Fruit fly (Drosophila melanogaster) Kc167 (cell line): Measurements from ENCODE around the gene dpr2.

Source experiments
- Myc ChIP-seq: fragments of >200 bp; optimal IDR thresholded peaks from 2 replicates; lab custom pipeline; 2017; ENCODE audit warnings: missing external identifiers
- Sin3A ChIP-seq: fragments of >200 bp; optimal IDR thresholded peaks from 2 replicates; lab custom pipeline; 2018; ENCODE audit warnings: missing external identifiers
- h ChIP-seq: fragments of >200 bp; optimal IDR thresholded peaks from 3 replicates; lab custom pipeline; 2018; ENCODE audit warnings: missing external identifiers
- insv ChIP-seq: fragments of >200 bp; optimal IDR thresholded peaks from 3 replicates; lab custom pipeline; 2018; ENCODE audit warnings: missing external identifiers
- psq ChIP-seq: fragments of >200 bp; optimal IDR thresholded peaks from 2 replicates; lab custom pipeline; 2017; ENCODE audit warnings: missing external identifiers
- ttk ChIP-seq: sonication (Bioruptor generic); optimal IDR thresholded peaks from 2 replicates; lab custom pipeline; 2017; ENCODE audit warnings: missing external identifiers

Gene dpr2

dm6 chr2L:10975193-10975592, 11.2 kb upstream of the dpr2 start, which contains the start of gene abo:
Gene abo, minus strand, starts transcription at chr2L:10975293.
- TF ChIP-seq psq (lab: Kevin White, UChicago), result no peak
- TF ChIP-seq insv (lab: Kevin White, UChicago), result no peak
- no peak for TF ChIP-seq Myc (lab: Kevin White, UChicago)
- no peak for TF ChIP-seq h (lab: Kevin White, UChicago)
- no peak for TF ChIP-seq Sin3A (lab: Kevin White, UChicago)
- no peak for TF ChIP-seq ttk (lab: Kevin White, UChicago)

dm6 chr2L:10974638-10975037, 10.7 kb upstream of the dpr2 start:
- TF ChIP-seq ttk (lab: Kevin White, UChicago) (no peak), psq (lab: Kevin White, UChicago) (no peak), Sin3A (lab: Kevin White, UChicago) (no peak), h (lab: Kevin White, UChicago) (no peak)

DNA sequence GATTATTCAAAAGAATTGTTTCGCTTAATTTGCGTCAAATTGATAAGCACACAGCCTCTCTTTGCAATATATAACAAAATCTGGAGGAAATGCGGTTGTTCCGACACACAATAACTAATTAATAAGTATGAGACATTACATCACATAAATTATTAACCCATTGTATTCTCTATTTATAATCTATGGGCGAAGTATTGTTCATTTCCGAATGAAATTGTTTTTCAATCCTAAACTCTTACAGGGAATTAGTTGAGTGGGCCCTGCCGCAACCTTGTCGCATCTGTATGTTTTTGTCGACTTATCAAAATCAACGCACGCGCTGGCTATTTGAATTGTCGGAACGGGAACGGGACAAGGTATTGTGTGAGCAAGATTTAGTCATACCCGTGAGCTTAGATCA, 8.3 kb upstream of the dpr2 start, which contains the start of gene CG16743:
TSS of gene CG16743 (plus strand) at position 57 of the 400 bp plus-strand sequence.
- TF ChIP-seq Myc (lab: Kevin White, UChicago) (no peak), Sin3A (lab: Kevin White, UChicago) (no peak), insv (lab: Kevin White, UChicago) (no peak), ttk (lab: Kevin White, UChicago) (no peak), h (lab: Kevin White, UChicago) (no peak)

DNA sequence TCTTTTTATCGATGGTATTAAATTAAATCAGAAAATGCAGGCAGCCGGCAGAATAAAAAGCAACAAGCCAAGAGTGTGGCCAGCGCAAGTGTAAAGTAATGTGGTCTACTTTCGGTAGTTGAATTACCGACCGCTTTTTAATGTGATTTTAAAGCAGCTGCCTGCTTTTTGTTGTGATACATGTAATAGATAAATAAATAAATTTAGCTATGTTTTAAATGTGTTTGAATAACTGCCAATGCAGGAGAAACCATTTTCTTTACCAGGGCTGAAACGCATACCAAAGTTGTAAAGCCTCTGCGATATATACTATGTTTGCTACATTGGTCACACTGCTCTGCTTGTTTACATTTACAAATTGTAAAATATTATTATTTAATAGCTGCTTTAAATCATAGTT, 6.2 kb upstream of the dpr2 start, which contains the start of the genes Tmem214 and YL-1:
TSS of gene Tmem214 (minus strand) at position 142 of the 400 bp plus-strand sequence.
TSS of gene YL-1 (plus strand) at position 310 of the 400 bp plus-strand sequence.
- TF ChIP-seq insv (lab: Kevin White, UChicago), result no peak

- TF ChIP-seq h (lab: Kevin White, UChicago) (no peak), psq (lab: Kevin White, UChicago) (no peak), ttk (lab: Kevin White, UChicago) (no peak), Sin3A (lab: Kevin White, UChicago) (no peak), Myc (lab: Kevin White, UChicago) (no peak), insv (lab: Kevin White, UChicago) (no peak)
These were observed 4.0 kb upstream of the dpr2 start for dm6 chr2L:10968009-10968383.

dm6 chr2L:10967257-10968008, 3.5 kb upstream of the dpr2 start:
- TF ChIP-seq Sin3A (lab: Kevin White, UChicago), result no peak
- no peak for TF ChIP-seq Myc (lab: Kevin White, UChicago)
- TF ChIP-seq ttk (lab: Kevin White, UChicago), result no peak
- no peak for TF ChIP-seq h (lab: Kevin White, UChicago)
- no peak for TF ChIP-seq psq (lab: Kevin White, UChicago)
- TF ChIP-seq insv (lab: Kevin White, UChicago), result no peak

DNA sequence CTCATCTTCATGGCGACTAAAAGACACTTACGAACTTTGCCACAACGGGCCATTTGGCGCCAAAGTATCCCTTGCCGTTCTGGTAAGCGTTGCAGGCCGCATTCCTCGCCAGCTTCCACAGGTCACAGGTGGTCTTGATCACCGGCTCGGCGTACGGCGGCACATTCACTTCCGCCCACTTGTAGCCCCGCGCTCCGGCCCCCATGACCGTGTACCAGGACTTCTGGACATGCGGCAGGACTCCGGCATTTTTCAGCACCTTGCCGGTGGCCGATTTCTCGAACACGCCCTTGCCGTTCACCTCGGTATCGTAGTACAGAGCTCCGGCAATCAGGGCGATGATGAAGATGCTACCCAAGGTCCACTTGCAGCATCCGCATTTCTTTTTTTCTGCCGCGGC, 2.0 kb upstream of the dpr2 start:
- no peak for TF ChIP-seq h (lab: Kevin White, UChicago)
- no peak for TF ChIP-seq psq (lab: Kevin White, UChicago)
- TF ChIP-seq Sin3A (lab: Kevin White, UChicago), result no peak
- TF ChIP-seq insv (lab: Kevin White, UChicago), result no peak
- no peak for TF ChIP-seq Myc (lab: Kevin White, UChicago)
- TF ChIP-seq ttk (lab: Kevin White, UChicago), result no peak

dm6 chr2L:10964493-10964892, 540 bp upstream of the dpr2 start:
- no peak for TF ChIP-seq insv (lab: Kevin White, UChicago)
- no peak for TF ChIP-seq h (lab: Kevin White, UChicago)
- no peak for TF ChIP-seq Myc (lab: Kevin White, UChicago)
- TF ChIP-seq ttk (lab: Kevin White, UChicago), result no peak
- no peak for TF ChIP-seq psq (lab: Kevin White, UChicago)
- TF ChIP-seq Sin3A (lab: Kevin White, UChicago), result no peak

DNA sequence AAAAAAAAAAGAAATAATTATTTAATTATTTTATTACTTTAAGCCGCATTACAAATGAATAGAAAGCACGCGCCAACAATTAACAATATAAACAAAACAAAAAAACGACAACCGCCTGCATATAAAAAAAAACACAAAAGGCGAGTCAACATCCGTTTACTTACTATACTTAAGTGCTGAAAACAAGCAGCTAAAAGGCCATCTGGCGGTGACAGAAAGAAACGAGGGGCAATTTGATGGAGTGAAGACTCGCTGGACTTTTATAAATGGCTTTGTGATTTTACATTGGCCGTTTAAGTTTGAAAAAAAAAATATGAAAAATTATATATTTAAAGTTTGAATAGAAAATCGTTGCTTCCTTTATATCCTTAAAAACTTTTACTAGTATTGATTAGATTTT, 23.8 kb downstream of the dpr2 start:
- no peak for TF ChIP-seq ttk (lab: Kevin White, UChicago)
- TF ChIP-seq Myc (lab: Kevin White, UChicago), result no peak
- TF ChIP-seq psq (lab: Kevin White, UChicago), result no peak
- no peak for TF ChIP-seq h (lab: Kevin White, UChicago)
- TF ChIP-seq Sin3A (lab: Kevin White, UChicago), result no peak
- no peak for TF ChIP-seq insv (lab: Kevin White, UChicago)

DNA sequence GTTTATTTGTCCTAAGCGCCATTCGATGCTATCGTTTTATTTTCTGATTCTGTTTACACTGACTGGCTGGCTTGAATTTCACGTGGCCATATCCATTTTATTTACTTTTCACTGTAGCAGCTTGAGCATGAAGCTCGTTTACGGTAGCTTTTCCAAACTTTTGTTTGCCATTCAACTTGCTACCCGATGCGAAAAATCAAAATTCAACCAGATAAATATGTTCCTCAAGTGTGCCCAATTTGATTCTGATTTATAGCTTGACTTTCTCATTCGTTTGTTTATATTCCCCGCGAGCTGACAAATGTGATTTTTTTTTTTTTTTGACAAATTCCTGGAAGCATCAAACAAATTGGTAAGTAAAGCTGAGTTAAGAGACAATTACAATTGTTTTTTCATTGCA, 27.6 kb downstream of the dpr2 start, which contains the start of gene CG14072:
TSS of gene CG14072 (plus strand) at position 301 of the 400 bp plus-strand sequence.
- TF ChIP-seq insv (lab: Kevin White, UChicago) (no peak), psq (lab: Kevin White, UChicago) (no peak), h (lab: Kevin White, UChicago) (no peak), ttk (lab: Kevin White, UChicago) (no peak), Sin3A (lab: Kevin White, UChicago) (no peak), Myc (lab: Kevin White, UChicago) (no peak)

DNA sequence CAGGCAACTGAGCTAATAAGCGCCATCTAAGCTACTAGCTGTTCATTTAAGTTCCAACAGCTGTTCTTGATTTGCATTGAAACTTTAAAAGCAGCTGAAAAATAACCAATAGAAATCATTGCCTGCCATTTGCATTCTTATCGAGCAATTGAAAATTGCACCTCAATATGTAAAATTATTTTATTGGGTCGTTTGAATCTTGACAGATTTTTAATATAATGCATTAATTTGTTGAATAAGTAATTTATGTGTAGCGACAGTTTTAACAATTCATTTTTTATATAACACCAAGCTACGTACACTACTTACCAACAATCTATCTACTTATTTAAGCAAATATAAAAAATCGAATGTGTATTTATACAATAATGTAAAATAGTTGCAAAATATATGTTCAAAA, 53.4 kb downstream of the dpr2 start, which contains the start of gene CG14069:
TSS of gene CG14069 (minus strand) at position 101 of the 400 bp plus-strand sequence.
- TF ChIP-seq psq (lab: Kevin White, UChicago), result no peak
- TF ChIP-seq Sin3A (lab: Kevin White, UChicago), result no peak
- no peak for TF ChIP-seq ttk (lab: Kevin White, UChicago)
- no peak for TF ChIP-seq h (lab: Kevin White, UChicago)
- TF ChIP-seq Myc (lab: Kevin White, UChicago), result no peak
- no peak for TF ChIP-seq insv (lab: Kevin White, UChicago)
